Fruit fly (Drosophila melanogaster): ENCODE results near the gene CG7069.

DNA sequence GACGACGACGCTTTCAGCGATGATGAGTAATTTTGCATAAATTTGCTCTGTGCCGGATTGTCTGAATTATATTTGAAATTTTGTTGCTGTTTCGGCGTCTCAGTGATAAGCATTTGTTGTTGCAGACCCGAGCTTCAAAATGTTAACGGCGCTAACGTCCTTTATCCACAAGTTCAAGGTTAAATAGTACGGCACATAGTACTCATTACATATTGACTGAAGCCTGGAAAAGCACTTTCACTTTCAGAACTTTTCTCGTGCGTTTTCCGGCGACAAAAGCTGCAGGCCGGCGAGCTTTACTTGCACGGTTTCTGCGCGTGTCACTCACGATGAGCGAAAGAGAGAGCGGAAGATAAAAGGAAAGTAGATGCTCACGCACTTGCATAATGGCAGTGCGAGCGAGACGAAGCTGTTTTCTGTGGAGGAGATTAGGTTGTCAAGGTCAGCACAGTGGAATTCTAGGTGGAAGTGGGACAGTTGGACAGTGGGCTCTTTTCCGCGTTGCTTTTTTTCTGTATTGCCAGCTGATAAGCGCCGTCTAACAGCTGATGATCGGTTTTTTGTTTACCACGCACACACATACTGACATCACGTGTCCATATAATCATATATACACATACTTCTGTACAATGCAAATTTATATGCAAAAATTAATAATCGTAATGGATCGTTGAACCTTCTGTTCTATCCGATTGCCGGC is 4.4 kb upstream of the CG7069 start:
- TF ChIP-seq CG8478 (optimal IDR thresholded peaks at IDR 0.05) (no peak), CTCF (optimal IDR thresholded peaks at IDR 0.05) (no peak)

Data from S2 (cell line).